Fruit fly (Drosophila melanogaster) whole organism, embryonic: ENCODE measurements around the gene CG6178.

Experiments
- CG10147 ChIP-seq: fragments of 200-800 bp; sonication (Bioruptor generic); optimal IDR thresholded peaks from 2 replicates; lab custom pipeline; 2019; ENCODE audit warnings: missing biosample characterization, mild to moderate bottlenecking, missing genetic modification characterization, moderate library complexity
- CG10209 ChIP-seq: fragments of 200-800 bp; sonication (Bioruptor generic); optimal IDR thresholded peaks from 3 replicates; lab custom pipeline; 2017; ENCODE audit warnings: missing biosample characterization, mild to moderate bottlenecking, missing genetic modification characterization, missing genetic modification reagents
- CG10654 ChIP-seq: fragments of 200-800 bp; sonication (Bioruptor generic); optimal IDR thresholded peaks from 2 replicates; lab custom pipeline; 2016; ENCODE audit warnings: missing biosample characterization, missing genetic modification characterization
- CG13894 ChIP-seq: fragments of 200-800 bp; sonication (Bioruptor generic); optimal IDR thresholded peaks from 3 replicates; lab custom pipeline; 2018; ENCODE audit warnings: missing biosample characterization, mild to moderate bottlenecking, missing genetic modification characterization, moderate library complexity
- CG14050 ChIP-seq: fragments of 200-800 bp; sonication (Bioruptor generic); IDR thresholded peaks from 3 replicates; pipeline ENCODE4 v1.3.6; 2022; ENCODE audit warnings: missing biosample characterization, missing genetic modification characterization
- CG16863 ChIP-seq: fragments of 200-800 bp; sonication (Bioruptor generic); optimal IDR thresholded peaks from 3 replicates; lab custom pipeline; 2016; ENCODE audit warnings: missing biosample characterization, missing genetic modification characterization
- CG17186 ChIP-seq: fragments of 200-800 bp; sonication (Bioruptor generic); optimal IDR thresholded peaks from 3 replicates; lab custom pipeline; 2017; ENCODE audit warnings: missing biosample characterization, missing genetic modification reagents, missing genetic modification characterization
- CG1792 ChIP-seq: fragments of 200-800 bp; sonication (Bioruptor generic); optimal IDR thresholded peaks from 2 replicates; lab custom pipeline; 2016; ENCODE audit warnings: missing biosample characterization, missing genetic modification characterization
- CG2116 ChIP-seq: fragments of 200-800 bp; sonication (Bioruptor generic); optimal IDR thresholded peaks from 3 replicates; lab custom pipeline; 2018; ENCODE audit warnings: missing biosample characterization, mild to moderate bottlenecking, missing genetic modification characterization
- CG3065 ChIP-seq: fragments of 200-800 bp; sonication (Bioruptor generic); optimal IDR thresholded peaks from 2 replicates; lab custom pipeline; 2016; ENCODE audit warnings: missing biosample characterization, missing genetic modification characterization
- CG3163 ChIP-seq: fragments of 200-800 bp; sonication (Bioruptor generic); optimal IDR thresholded peaks from 3 replicates; lab custom pipeline; 2016; ENCODE audit warnings: missing biosample characterization, missing genetic modification characterization
- CG34224 ChIP-seq: fragments of 200-800 bp; sonication (Bioruptor generic); IDR thresholded peaks from 3 replicates; pipeline ENCODE4 v1.3.6; 2022; ENCODE audit warnings: missing biosample characterization, missing genetic modification characterization; ENCODE audit not compliant: partially characterized antibody
- CG3847 ChIP-seq: fragments of 200-800 bp; sonication (Bioruptor generic); IDR thresholded peaks from 2 replicates; pipeline ENCODE4 v1.3.6; 2022; ENCODE audit warnings: missing biosample characterization, missing genetic modification characterization
- CG43689 ChIP-seq: fragments of 200-800 bp; sonication (Bioruptor generic); IDR thresholded peaks from 2 replicates; pipeline ENCODE4 v1.3.6; 2022; ENCODE audit warnings: missing biosample characterization, missing genetic modification characterization
- CG5953 ChIP-seq: fragments of 200-800 bp; sonication (Bioruptor generic); IDR thresholded peaks from 2 replicates; pipeline ENCODE4 v1.3.6; 2022; ENCODE audit warnings: missing biosample characterization, missing genetic modification characterization
- CG6683 ChIP-seq: fragments of 200-800 bp; sonication (Bioruptor generic); optimal IDR thresholded peaks from 2 replicates; lab custom pipeline; 2017; ENCODE audit warnings: missing biosample characterization, mild to moderate bottlenecking, missing genetic modification characterization, missing genetic modification reagents
- CG7963 ChIP-seq: fragments of 200-800 bp; sonication (Bioruptor generic); IDR thresholded peaks from 3 replicates; pipeline ENCODE4 v1.3.6; 2022; ENCODE audit warnings: missing biosample characterization, missing genetic modification characterization; ENCODE audit not compliant: partially characterized antibody
- CG8765 ChIP-seq: fragments of 200-800 bp; sonication (Bioruptor generic); IDR thresholded peaks from 2 replicates; pipeline ENCODE4 v1.3.6; 2022; ENCODE audit warnings: missing biosample characterization, missing genetic modification characterization
- CG9797 ChIP-seq: fragments of 200-800 bp; sonication (Bioruptor generic); optimal IDR thresholded peaks from 3 replicates; lab custom pipeline; 2018; ENCODE audit warnings: missing biosample characterization, mild to moderate bottlenecking, missing genetic modification characterization
- CTCF ChIP-seq: fragments of 200-800 bp; sonication (Bioruptor generic); optimal IDR thresholded peaks from 2 replicates; lab custom pipeline; 2017; ENCODE audit warnings: missing biosample characterization, mild to moderate bottlenecking, missing genetic modification characterization, moderate library complexity
- D19B ChIP-seq: fragments of 200-800 bp; sonication (Bioruptor generic); optimal IDR thresholded peaks from 2 replicates; lab custom pipeline; 2017; ENCODE audit warnings: missing biosample characterization, mild to moderate bottlenecking, missing genetic modification characterization
- Doc2 ChIP-seq: fragments of 200-800 bp; sonication (Bioruptor generic); IDR thresholded peaks from 2 replicates; pipeline ENCODE4 v1.3.6; 2022; ENCODE audit warnings: missing biosample characterization, missing genetic modification characterization
- Dref ChIP-seq: fragments of 200-800 bp; sonication (Bioruptor generic); IDR thresholded peaks from 2 replicates; pipeline ENCODE4 v1.3.6; 2022; ENCODE audit warnings: missing biosample characterization, missing genetic modification characterization
- Fer1 ChIP-seq: fragments of 200-800 bp; sonication (Bioruptor generic); optimal IDR thresholded peaks from 2 replicates; lab custom pipeline; 2017; ENCODE audit warnings: missing biosample characterization, mild to moderate bottlenecking, missing genetic modification characterization
- HHEX ChIP-seq: fragments of 200-800 bp; sonication (Bioruptor generic); optimal IDR thresholded peaks from 3 replicates; lab custom pipeline; 2017; ENCODE audit warnings: missing biosample characterization, mild to moderate bottlenecking, missing genetic modification characterization, missing genetic modification reagents
- Hmr ChIP-seq: fragments of 200-800 bp; sonication (Bioruptor generic); optimal IDR thresholded peaks from 3 replicates; lab custom pipeline; 2017; ENCODE audit warnings: mild to moderate bottlenecking, missing biosample characterization, missing genetic modification reagents, missing genetic modification characterization
- Hsf ChIP-seq: fragments of 200-800 bp; sonication (Bioruptor generic); optimal IDR thresholded peaks from 3 replicates; lab custom pipeline; 2016; ENCODE audit warnings: missing biosample characterization, missing genetic modification characterization
- Poxn ChIP-seq: fragments of 200-800 bp; sonication (Bioruptor generic); IDR thresholded peaks from 2 replicates; pipeline ENCODE4 v1.3.6; 2022; ENCODE audit warnings: missing biosample characterization, missing genetic modification characterization
- Six4 ChIP-seq: fragments of 200-800 bp; sonication (Bioruptor generic); optimal IDR thresholded peaks from 2 replicates; lab custom pipeline; 2016; ENCODE audit warnings: missing biosample characterization, missing genetic modification characterization
- Stat92E ChIP-seq, 3 experiments: fragments of >200 bp in 2 of 3; fragments of 200-800 bp in 1 of 3; sonication (Bioruptor generic) in 1 of 3; optimal IDR thresholded peaks; 2 replicates each; lab custom pipeline; 2017 to 2019; ENCODE audit warnings: missing biosample characterization in 3 of 3, missing genetic modification characterization in 3 of 3, mild to moderate bottlenecking in 1 of 3, moderate library complexity in 1 of 3
- Taf1 ChIP-seq: fragments of 200-800 bp; sonication (Bioruptor generic); IDR thresholded peaks from 2 replicates; pipeline ENCODE4 v1.3.6; 2022; ENCODE audit warnings: missing biosample characterization, missing genetic modification characterization
- Usf ChIP-seq: fragments of 200-800 bp; sonication (Bioruptor generic); optimal IDR thresholded peaks from 2 replicates; lab custom pipeline; 2017; ENCODE audit warnings: missing genotype, missing biosample characterization, missing genetic modification characterization
- dmrt11E ChIP-seq: fragments of 200-800 bp; sonication (Bioruptor generic); optimal IDR thresholded peaks from 3 replicates; lab custom pipeline; 2018; ENCODE audit warnings: missing biosample characterization, mild to moderate bottlenecking, missing genetic modification characterization, moderate library complexity
- dmrt99B ChIP-seq: fragments of 200-800 bp; sonication (Bioruptor generic); optimal IDR thresholded peaks from 2 replicates; lab custom pipeline; 2018; ENCODE audit warnings: missing biosample characterization, mild to moderate bottlenecking, missing genetic modification characterization, moderate library complexity
- ems ChIP-seq: fragments of 200-800 bp; sonication (Bioruptor generic); optimal IDR thresholded peaks from 3 replicates; lab custom pipeline; 2016; ENCODE audit warnings: missing biosample characterization, missing genetic modification characterization
- fd96Cb ChIP-seq: fragments of 200-800 bp; sonication (Bioruptor generic); optimal IDR thresholded peaks from 2 replicates; lab custom pipeline; 2018; ENCODE audit warnings: missing biosample characterization, mild to moderate bottlenecking, missing genetic modification characterization, moderate library complexity
- fru ChIP-seq: fragments of >200 bp; optimal IDR thresholded peaks from 2 replicates; lab custom pipeline; 2017
- gro ChIP-seq: fragments of 200-800 bp; sonication (Bioruptor generic); optimal IDR thresholded peaks from 2 replicates; lab custom pipeline; 2016; ENCODE audit warnings: missing biosample characterization, missing genetic modification characterization
- hkb ChIP-seq, 2 experiments: fragments of 200-800 bp in 1 of 2; fragments of >200 bp in 1 of 2; sonication (Bioruptor generic) in 1 of 2; IDR thresholded peaks in 1 of 2; optimal IDR thresholded peaks in 1 of 2; 2 replicates each; pipeline versions ENCODE4 v1.3.6 to Lab custom; 2017 to 2022; ENCODE audit warnings: missing biosample characterization in 1 of 2, missing genetic modification characterization in 1 of 2
- klu ChIP-seq: fragments of 200-800 bp; sonication (Bioruptor generic); IDR thresholded peaks from 2 replicates; pipeline ENCODE4 v1.3.6; 2022; ENCODE audit warnings: missing biosample characterization, missing genetic modification characterization
- mam ChIP-seq: fragments of 200-800 bp; sonication (Bioruptor generic); optimal IDR thresholded peaks from 3 replicates; lab custom pipeline; 2016; ENCODE audit warnings: missing biosample characterization, missing genetic modification characterization
- mld ChIP-seq: fragments of 200-800 bp; sonication (Bioruptor generic); IDR thresholded peaks from 3 replicates; pipeline ENCODE4 v1.3.6; 2022; ENCODE audit warnings: missing biosample characterization, missing genetic modification characterization; ENCODE audit not compliant: partially characterized antibody
- pb ChIP-seq: fragments of 200-800 bp; sonication (Bioruptor generic); optimal IDR thresholded peaks from 3 replicates; lab custom pipeline; 2016; ENCODE audit warnings: missing biosample characterization, missing genetic modification characterization
- peb ChIP-seq: fragments of 200-800 bp; sonication (Bioruptor generic); IDR thresholded peaks from 2 replicates; pipeline ENCODE4 v1.3.6; 2022; ENCODE audit warnings: missing biosample characterization, missing genetic modification characterization
- sd ChIP-seq: fragments of 200-800 bp; sonication (Bioruptor generic); optimal IDR thresholded peaks from 3 replicates; lab custom pipeline; 2018; ENCODE audit warnings: missing biosample characterization, mild to moderate bottlenecking, missing genetic modification characterization, moderate library complexity
- slbo ChIP-seq: fragments of 200-800 bp; sonication (Bioruptor generic); IDR thresholded peaks from 2 replicates; pipeline ENCODE4 v1.3.6; 2022; ENCODE audit warnings: missing biosample characterization, missing genetic modification characterization
- sr ChIP-seq: fragments of 200-800 bp; sonication (Bioruptor generic); IDR thresholded peaks from 3 replicates; pipeline ENCODE4 v1.3.6; 2022; ENCODE audit warnings: missing biosample characterization, missing genetic modification characterization
- ssp ChIP-seq: fragments of 200-800 bp; sonication (Bioruptor generic); IDR thresholded peaks from 2 replicates; pipeline ENCODE4 v1.3.6; 2022; ENCODE audit warnings: missing biosample characterization, missing genetic modification characterization
- tll ChIP-seq, 2 experiments: fragments of 200-800 bp in 1 of 2; fragments of >200 bp in 1 of 2; sonication (Bioruptor generic) in 1 of 2; optimal IDR thresholded peaks; 2 replicates each; lab custom pipeline; 2017 to 2019; ENCODE audit warnings: missing biosample characterization in 2 of 2, missing genetic modification characterization in 2 of 2, mild to moderate bottlenecking in 1 of 2, moderate library complexity in 1 of 2
- zen ChIP-seq: fragments of 200-800 bp; sonication (Bioruptor generic); optimal IDR thresholded peaks from 3 replicates; lab custom pipeline; 2018; ENCODE audit warnings: missing biosample characterization, mild to moderate bottlenecking, missing genetic modification characterization, moderate library complexity

Gene CG6178

DNA sequence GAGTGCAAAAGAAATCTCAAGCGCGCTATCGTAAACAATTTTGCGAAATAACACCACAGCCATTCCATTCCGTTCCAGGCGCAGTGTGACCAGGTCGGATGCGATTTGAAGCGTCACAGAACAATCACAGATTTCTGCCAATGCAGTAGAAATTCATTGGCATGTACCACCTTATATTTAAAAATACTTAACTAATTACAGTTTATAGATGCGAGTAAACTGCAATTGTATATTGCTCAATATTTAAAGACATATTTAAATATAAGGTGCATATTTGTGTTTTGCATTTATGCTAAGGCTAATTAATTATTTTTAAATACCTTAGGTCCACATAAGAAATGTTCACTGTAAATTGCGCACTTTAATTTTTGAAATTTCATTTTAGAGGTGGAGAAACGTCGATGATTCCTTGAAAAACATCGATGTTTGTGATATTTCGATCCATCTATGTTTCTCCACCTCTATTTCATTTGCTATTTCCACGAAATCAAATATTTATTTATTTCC lies 41.3 kb downstream of the CG6178 start, which contains the start of the genes SMC6 and CG6204 (continued):
- TF ChIP-seq hkb (optimal IDR thresholded peaks at IDR 0.05; lab: Kevin White, UChicago) (no peak), hkb (GFP tag; IDR thresholded peaks at IDR 0.05; lab: Robert Waterston, UW) (peak; percentile 95), Six4 (GFP tag; lab: Kevin White, UChicago) (peak; percentile 84), Fer1 (GFP tag; lab: Kevin White, UChicago) (peak; percentile 93), HHEX (GFP tag; lab: Kevin White, UChicago) (peak; percentile 90), CG14050 (GFP tag; lab: Robert Waterston, UW) (peak; percentile 90), Stat92E (GFP tag; optimal IDR thresholded peaks at IDR 0.05; lab: Kevin White, UChicago) (peak in 1 of 3 experiments; percentile 89), CG1792 (GFP tag; lab: Kevin White, UChicago) (peak; percentile 72), zen (tag; lab: Kevin White, UChicago) (peak; percentile 95), fd96Cb (peak; percentile 95), Dref (GFP tag; lab: Robert Waterston, UW) (peak; percentile 67), ems (GFP tag; lab: Kevin White, UChicago) (peak; percentile 71), pb (GFP tag; lab: Kevin White, UChicago) (peak; percentile 48), CG5953 (GFP tag; lab: Robert Waterston, UW) (peak; percentile 78), Usf (peak; percentile 88), sr (GFP tag; lab: Robert Waterston, UW) (peak; percentile 44; the same call in 1 of the 3 replicates), Hmr (GFP tag; lab: Kevin White, UChicago) (peak; percentile 94), CTCF (GFP tag; lab: Kevin White, UChicago) (peak; percentile 45), CG43689 (GFP tag; lab: Robert Waterston, UW) (peak; percentile 74), klu (GFP tag; lab: Robert Waterston, UW) (peak; percentile 93), peb (GFP tag; lab: Robert Waterston, UW) (peak; percentile 81), CG9797 (GFP tag; lab: Kevin White, UChicago) (peak; percentile 64), CG17186 (GFP tag; lab: Kevin White, UChicago) (peak; percentile 51), CG10147 (peak; percentile 93), CG34224 (0 out of 3 replicates have a peak, but pooled peaks have one; percentile 23), CG6683 (GFP tag; lab: Kevin White, UChicago) (peak; percentile 76), Doc2 (GFP tag; lab: Robert Waterston, UW) (peak; percentile 89), Poxn (GFP tag; lab: Robert Waterston, UW) (peak; percentile 92), CG13894 (tag; lab: Kevin White, UChicago) (peak; percentile 95), Hsf (GFP tag; lab: Kevin White, UChicago) (peak; percentile 94), CG16863 (GFP tag; lab: Kevin White, UChicago) (peak; percentile 74), CG10654 (peak; percentile 88), Taf1 (peak; percentile 90), gro (GFP tag; lab: Kevin White, UChicago) (peak; percentile 72), dmrt99B (tag; lab: Kevin White, UChicago) (peak; percentile 95), CG2116 (GFP tag; lab: Kevin White, UChicago) (peak; percentile 82), D19B (GFP tag; lab: Kevin White, UChicago) (peak; percentile 84), mam (GFP tag; lab: Kevin White, UChicago) (peak; percentile 94), ssp (GFP tag; lab: Robert Waterston, UW) (peak; percentile 86), CG8765 (GFP tag; lab: Robert Waterston, UW) (peak; percentile 82), dmrt11E (tag; lab: Kevin White, UChicago) (peak; percentile 93), CG3065 (peak; percentile 65), sd (tag; lab: Kevin White, UChicago) (peak; percentile 92), CG10209 (peak; percentile 92), CG7963 (GFP tag; lab: Robert Waterston, UW) (no peak), fru (lab: Kevin White, UChicago) (no peak), CG3847 (GFP tag; lab: Robert Waterston, UW) (peak; percentile 96), mld (GFP tag; lab: Robert Waterston, UW) (no peak), slbo (GFP tag; lab: Robert Waterston, UW) (peak; percentile 97), tll (GFP tag; optimal IDR thresholded peaks at IDR 0.05; lab: Kevin White, UChicago) (peak; percentile 32 to 43), CG3163 (peak; percentile 38)
